Fruit fly (Drosophila melanogaster) whole organism, embryonic: ENCODE data around the gene Sox21a.

Experiments used
- Bgb ChIP-seq: fragments of 200-800 bp; sonication (Bioruptor generic); IDR thresholded peaks from 2 replicates; pipeline ENCODE4 v1.3.6; 2022; ENCODE audit warnings: missing biosample characterization, missing genetic modification characterization; ENCODE audit not compliant: partially characterized antibody
- CG10147 ChIP-seq: fragments of 200-800 bp; sonication (Bioruptor generic); optimal IDR thresholded peaks from 2 replicates; lab custom pipeline; 2019; ENCODE audit warnings: missing biosample characterization, mild to moderate bottlenecking, missing genetic modification characterization, moderate library complexity
- CG10209 ChIP-seq: fragments of 200-800 bp; sonication (Bioruptor generic); optimal IDR thresholded peaks from 3 replicates; lab custom pipeline; 2017; ENCODE audit warnings: missing biosample characterization, mild to moderate bottlenecking, missing genetic modification characterization, missing genetic modification reagents
- CG10979 ChIP-seq: fragments of 200-800 bp; sonication (Bioruptor generic); optimal IDR thresholded peaks from 2 replicates; lab custom pipeline; 2018; ENCODE audit warnings: missing biosample characterization, mild to moderate bottlenecking, missing genetic modification characterization, moderate library complexity
- CG11504 ChIP-seq: fragments of 200-800 bp; sonication (Bioruptor generic); optimal IDR thresholded peaks from 3 replicates; lab custom pipeline; 2019; ENCODE audit warnings: missing biosample characterization, mild to moderate bottlenecking, missing genetic modification characterization, moderate library complexity
- CG15011 ChIP-seq: fragments of 200-800 bp; sonication (Bioruptor generic); optimal IDR thresholded peaks from 3 replicates; lab custom pipeline; 2018; ENCODE audit warnings: missing biosample characterization, mild to moderate bottlenecking, missing genetic modification characterization
- CG1529 ChIP-seq: fragments of 200-800 bp; sonication (Bioruptor generic); optimal IDR thresholded peaks from 3 replicates; lab custom pipeline; 2018; ENCODE audit warnings: missing biosample characterization, missing genetic modification characterization
- CG17328 ChIP-seq: fragments of 200-800 bp; sonication (Bioruptor generic); IDR thresholded peaks from 2 replicates; pipeline ENCODE4 v1.3.6; 2022; ENCODE audit warnings: missing biosample characterization, missing genetic modification characterization
- CG17361 ChIP-seq: fragments of 200-800 bp; sonication (Bioruptor generic); IDR thresholded peaks from 3 replicates; pipeline ENCODE4 v1.3.6; 2022; ENCODE audit warnings: missing biosample characterization, missing genetic modification characterization
- CG2129 ChIP-seq: fragments of 200-800 bp; sonication (Bioruptor generic); IDR thresholded peaks from 2 replicates; pipeline ENCODE4 v1.3.6; 2022; ENCODE audit warnings: missing biosample characterization, missing genetic modification characterization; ENCODE audit not compliant: partially characterized antibody
- CG2712 ChIP-seq: fragments of 200-800 bp; optimal IDR thresholded peaks from 3 replicates; lab custom pipeline; 2019; ENCODE audit warnings: missing biosample characterization, mild to moderate bottlenecking, missing genetic modification characterization, moderate library complexity
- CG31388 ChIP-seq: fragments of 200-800 bp; sonication (Bioruptor generic); optimal IDR thresholded peaks from 2 replicates; lab custom pipeline; 2016; ENCODE audit warnings: missing biosample characterization, missing genetic modification characterization
- CG42726 ChIP-seq: fragments of 200-800 bp; sonication (Bioruptor generic); IDR thresholded peaks from 2 replicates; pipeline ENCODE4 v1.3.6; 2022; ENCODE audit warnings: missing biosample characterization, missing genetic modification characterization; ENCODE audit not compliant: partially characterized antibody
- CG4360 ChIP-seq: fragments of 200-800 bp; sonication (Bioruptor generic); IDR thresholded peaks from 2 replicates; pipeline ENCODE4 v1.3.6; 2022; ENCODE audit warnings: missing biosample characterization, missing genetic modification characterization
- CG4854 ChIP-seq: fragments of 200-800 bp; sonication (Bioruptor generic); optimal IDR thresholded peaks from 2 replicates; lab custom pipeline; 2016; ENCODE audit warnings: missing biosample characterization, missing genetic modification characterization, inconsistent platforms
- CG7556 ChIP-seq: fragments of 200-800 bp; sonication (Bioruptor generic); optimal IDR thresholded peaks from 2 replicates; lab custom pipeline; 2017; ENCODE audit warnings: missing biosample characterization, mild to moderate bottlenecking, missing genetic modification characterization
- CG8290 ChIP-seq, 3 experiments: fragments of 200-800 bp; sonication (Bioruptor generic); optimal IDR thresholded peaks; 2 replicates each; lab custom pipeline; 2016 to 2019; ENCODE audit warnings: missing biosample characterization in 3 of 3, missing genetic modification characterization in 3 of 3, mild to moderate bottlenecking in 2 of 3, moderate library complexity in 1 of 3
- CHES-1-like ChIP-seq: fragments of 200-800 bp; sonication (Bioruptor generic); optimal IDR thresholded peaks from 2 replicates; lab custom pipeline; 2016; ENCODE audit warnings: missing biosample characterization, missing genetic modification characterization
- D ChIP-seq, 2 experiments: fragments of 200-800 bp in 1 of 2; fragments of >200 bp in 1 of 2; sonication (Bioruptor generic) in 1 of 2; optimal IDR thresholded peaks; 2 replicates in 1 of 2; 3 replicates in 1 of 2; lab custom pipeline; 2017; ENCODE audit warnings: mild to moderate bottlenecking in 1 of 2, missing biosample characterization in 1 of 2, missing genetic modification characterization in 1 of 2, missing genetic modification reagents in 1 of 2
- E2f2 ChIP-seq: fragments of 200-800 bp; sonication (Bioruptor generic); IDR thresholded peaks from 2 replicates; pipeline ENCODE4 v1.3.6; 2022; ENCODE audit warnings: missing biosample characterization, missing genetic modification characterization
- Ets65A ChIP-seq: fragments of 200-800 bp; sonication (Bioruptor generic); peaks from one replicate; lab custom pipeline; 2016; ENCODE audit warnings: missing biosample characterization, missing genetic modification characterization
- Hr51 ChIP-seq, 2 experiments: fragments of 200-800 bp; sonication (Bioruptor generic); optimal IDR thresholded peaks; 2 replicates in 1 of 2; 3 replicates in 1 of 2; lab custom pipeline; 2016 to 2018; ENCODE audit warnings: missing biosample characterization in 2 of 2, missing genetic modification characterization in 2 of 2, mild to moderate bottlenecking in 1 of 2, moderate library complexity in 1 of 2
- Hr78 ChIP-seq, 2 experiments: fragments of 200-800 bp in 1 of 2; fragments of >200 bp in 1 of 2; sonication (Bioruptor generic) in 1 of 2; optimal IDR thresholded peaks; 2 replicates each; lab custom pipeline; 2017 to 2019; ENCODE audit warnings: missing biosample characterization in 2 of 2, missing genetic modification characterization in 2 of 2, mild to moderate bottlenecking in 1 of 2, moderate library complexity in 1 of 2
- Nf-YC ChIP-seq: fragments of 200-800 bp; optimal IDR thresholded peaks from 3 replicates; lab custom pipeline; 2019; ENCODE audit warnings: missing biosample characterization, mild to moderate bottlenecking, missing genetic modification characterization, moderate library complexity
- Sry-β ChIP-seq: fragments of 200-800 bp; sonication (Bioruptor generic); optimal IDR thresholded peaks from 2 replicates; lab custom pipeline; 2018; ENCODE audit warnings: missing biosample characterization, mild to moderate bottlenecking, missing genetic modification characterization, moderate library complexity
- ac ChIP-seq: fragments of 200-800 bp; sonication (Bioruptor generic); optimal IDR thresholded peaks from 3 replicates; lab custom pipeline; 2017; ENCODE audit warnings: missing biosample characterization, mild to moderate bottlenecking, missing genetic modification characterization
- br ChIP-seq: fragments of >200 bp; optimal IDR thresholded peaks from 2 replicates; lab custom pipeline; 2017
- crol ChIP-seq: fragments of 200-800 bp; sonication (Bioruptor generic); IDR thresholded peaks from 2 replicates; pipeline ENCODE4 v1.3.6; 2022; ENCODE audit warnings: missing biosample characterization, missing genetic modification characterization
- dmrt99B ChIP-seq: fragments of 200-800 bp; sonication (Bioruptor generic); optimal IDR thresholded peaks from 2 replicates; lab custom pipeline; 2018; ENCODE audit warnings: missing biosample characterization, mild to moderate bottlenecking, missing genetic modification characterization, moderate library complexity
- fd64A ChIP-seq: fragments of 200-800 bp; sonication (Bioruptor generic); optimal IDR thresholded peaks from 3 replicates; lab custom pipeline; 2018; ENCODE audit warnings: missing biosample characterization, mild to moderate bottlenecking, missing genetic modification characterization
- fd96Cb ChIP-seq: fragments of 200-800 bp; sonication (Bioruptor generic); optimal IDR thresholded peaks from 2 replicates; lab custom pipeline; 2018; ENCODE audit warnings: missing biosample characterization, mild to moderate bottlenecking, missing genetic modification characterization, moderate library complexity
- ftz-f1 ChIP-seq: fragments of 200-800 bp; sonication (Bioruptor generic); optimal IDR thresholded peaks from 2 replicates; lab custom pipeline; 2016; ENCODE audit warnings: missing biosample characterization, missing genetic modification characterization
- fu2 ChIP-seq: fragments of 200-800 bp; sonication (Bioruptor generic); optimal IDR thresholded peaks from 2 replicates; lab custom pipeline; 2016; ENCODE audit warnings: missing biosample characterization, missing genetic modification characterization
- gce ChIP-seq: fragments of 200-800 bp; sonication (Bioruptor generic); IDR thresholded peaks from 3 replicates; pipeline ENCODE4 v1.3.6; 2022; ENCODE audit warnings: missing biosample characterization, missing genetic modification characterization
- jigr1 ChIP-seq: fragments of 200-800 bp; sonication (Bioruptor generic); IDR thresholded peaks from 3 replicates; pipeline ENCODE4 v1.3.6; 2022; ENCODE audit warnings: missing biosample characterization, missing genetic modification characterization
- kay ChIP-seq: fragments of 200-800 bp; sonication (Bioruptor generic); optimal IDR thresholded peaks from 2 replicates; lab custom pipeline; 2016; ENCODE audit warnings: missing biosample characterization, missing genetic modification characterization
- lab ChIP-seq: fragments of 200-800 bp; sonication (Bioruptor generic); optimal IDR thresholded peaks from 3 replicates; lab custom pipeline; 2017; ENCODE audit warnings: missing biosample characterization, missing genetic modification characterization, mild to moderate bottlenecking, moderate library complexity, missing genetic modification reagents
- lola ChIP-seq, 3 experiments: fragments of >200 bp in 2 of 3; fragments of 200-800 bp in 1 of 3; sonication (Bioruptor generic) in 1 of 3; optimal IDR thresholded peaks; 2 replicates each; lab custom pipeline; 2017 to 2019; ENCODE audit warnings: missing biosample characterization in 3 of 3, missing genetic modification characterization in 3 of 3, mild to moderate bottlenecking in 1 of 3, moderate library complexity in 1 of 3
- maf-S ChIP-seq: fragments of 200-800 bp; sonication (Bioruptor generic); optimal IDR thresholded peaks from 2 replicates; lab custom pipeline; 2016; ENCODE audit warnings: missing biosample characterization, missing genetic modification characterization
- nmo ChIP-seq: fragments of 200-800 bp; sonication (Bioruptor generic); optimal IDR thresholded peaks from 2 replicates; lab custom pipeline; 2018; ENCODE audit warnings: missing biosample characterization, mild to moderate bottlenecking, missing genetic modification characterization, moderate library complexity
- nom ChIP-seq: fragments of 200-800 bp; sonication (Bioruptor generic); optimal IDR thresholded peaks from 2 replicates; lab custom pipeline; 2017; ENCODE audit warnings: missing biosample characterization, missing genetic modification characterization, mild to moderate bottlenecking, moderate library complexity, missing genetic modification reagents
- phol ChIP-seq: fragments of 200-800 bp; sonication (Bioruptor generic); optimal IDR thresholded peaks from 3 replicates; lab custom pipeline; 2018; ENCODE audit warnings: missing biosample characterization, mild to moderate bottlenecking, missing genetic modification characterization, moderate library complexity
- prd ChIP-seq, 3 experiments: fragments of >200 bp in 2 of 3; fragments of 200-800 bp in 1 of 3; sonication (Bioruptor generic) in 1 of 3; optimal IDR thresholded peaks in 2 of 3; IDR thresholded peaks in 1 of 3; 2 replicates in 2 of 3; 3 replicates in 1 of 3; pipeline versions ENCODE4 v1.3.6 to Lab custom; 2017 to 2022; ENCODE audit warnings: missing biosample characterization in 1 of 3, missing genetic modification characterization in 1 of 3
- tin ChIP-seq: fragments of 200-800 bp; sonication (Bioruptor generic); optimal IDR thresholded peaks from 3 replicates; lab custom pipeline; 2016; ENCODE audit warnings: missing biosample characterization, missing genetic modification characterization
- vnd ChIP-seq: fragments of 200-800 bp; sonication (Bioruptor generic); IDR thresholded peaks from 3 replicates; pipeline ENCODE4 v1.3.6; 2022; ENCODE audit warnings: missing biosample characterization, missing genetic modification characterization; ENCODE audit not compliant: partially characterized antibody
- wdn ChIP-seq: fragments of 200-800 bp; sonication (Bioruptor generic); IDR thresholded peaks from 2 replicates; pipeline ENCODE4 v1.3.6; 2022; ENCODE audit warnings: missing biosample characterization, missing genetic modification characterization
- zen2 ChIP-seq: fragments of 200-800 bp; sonication (Bioruptor generic); IDR thresholded peaks from 3 replicates; pipeline ENCODE4 v1.3.6; 2022; ENCODE audit warnings: missing biosample characterization, missing genetic modification characterization; ENCODE audit not compliant: partially characterized antibody

Gene Sox21a

dm6 chr3L:14145666-14146314 lies 37.9 kb upstream of the Sox21a start (continued):
- TF ChIP-seq ftz-f1 (GFP tag; lab: Kevin White, UChicago), result no peak
- TF ChIP-seq nmo (GFP tag; lab: Kevin White, UChicago), result peak; percentile 61
- TF ChIP-seq CHES-1-like, result no peak
- no peak for TF ChIP-seq CG15011 (GFP tag; lab: Kevin White, UChicago)
- peak; percentile 48; the same call in 1 of the 3 replicates for TF ChIP-seq CG17361 (GFP tag; lab: Robert Waterston, UW)
- TF ChIP-seq lab, result no peak
- TF ChIP-seq lola (GFP tag; optimal IDR thresholded peaks at IDR 0.05; lab: Kevin White, UChicago), result peak in 1 of 3 experiments; percentile 29
- TF ChIP-seq CG2712 (tag; lab: Kevin White, UChicago), result peak; percentile 30
- TF ChIP-seq CG4360 (GFP tag; lab: Robert Waterston, UW), result peak; percentile 82
- TF ChIP-seq vnd, result no peak
- TF ChIP-seq wdn (GFP tag; lab: Robert Waterston, UW), result no peak
- no peak for TF ChIP-seq CG10147 (GFP tag; lab: Kevin White, UChicago)
- TF ChIP-seq CG17328 (GFP tag; lab: Robert Waterston, UW), result no peak
- peak; percentile 44 for TF ChIP-seq dmrt99B (tag; lab: Kevin White, UChicago)
- no peak for TF ChIP-seq Nf-YC (tag; lab: Kevin White, UChicago)
- TF ChIP-seq CG10209, result no peak
- TF ChIP-seq E2f2 (GFP tag; lab: Robert Waterston, UW), result no peak
- no peak for TF ChIP-seq kay (GFP tag; lab: Kevin White, UChicago)
- TF ChIP-seq CG11504 (tag; lab: Kevin White, UChicago), result peak; percentile 55
- no peak for TF ChIP-seq CG42726 (GFP tag; lab: Robert Waterston, UW)
- peak; percentile 68 for TF ChIP-seq CG10979 (tag; lab: Kevin White, UChicago)
- no peak for TF ChIP-seq CG8290 (GFP tag; optimal IDR thresholded peaks at IDR 0.05; lab: Kevin White, UChicago)
- no peak for TF ChIP-seq CG8290 (tag; optimal IDR thresholded peaks at IDR 0.05; lab: Kevin White, UChicago)
- TF ChIP-seq jigr1 (GFP tag; lab: Robert Waterston, UW), result no peak
- no peak for TF ChIP-seq prd (optimal IDR thresholded peaks at IDR 0.05; lab: Kevin White, UChicago)
- no peak for TF ChIP-seq prd (GFP tag; IDR thresholded peaks at IDR 0.05; lab: Robert Waterston, UW)
- no peak for TF ChIP-seq CG7556 (GFP tag; lab: Kevin White, UChicago)
- TF ChIP-seq fd64A (GFP tag; lab: Kevin White, UChicago), result no peak
- peak; percentile 49 for TF ChIP-seq phol (tag; lab: Kevin White, UChicago)
- peak; percentile 32 for TF ChIP-seq fd96Cb
- no peak for TF ChIP-seq Bgb (GFP tag; lab: Robert Waterston, UW)
- TF ChIP-seq crol (GFP tag; lab: Robert Waterston, UW), result no peak
- TF ChIP-seq ac (GFP tag; lab: Kevin White, UChicago), result no peak
- TF ChIP-seq zen2 (GFP tag; lab: Robert Waterston, UW), result no peak
- TF ChIP-seq nom (GFP tag; lab: Kevin White, UChicago), result peak; percentile 28
- no peak for TF ChIP-seq tin
- TF ChIP-seq Hr51 (GFP tag; optimal IDR thresholded peaks at IDR 0.05; lab: Kevin White, UChicago), result no peak

DNA sequence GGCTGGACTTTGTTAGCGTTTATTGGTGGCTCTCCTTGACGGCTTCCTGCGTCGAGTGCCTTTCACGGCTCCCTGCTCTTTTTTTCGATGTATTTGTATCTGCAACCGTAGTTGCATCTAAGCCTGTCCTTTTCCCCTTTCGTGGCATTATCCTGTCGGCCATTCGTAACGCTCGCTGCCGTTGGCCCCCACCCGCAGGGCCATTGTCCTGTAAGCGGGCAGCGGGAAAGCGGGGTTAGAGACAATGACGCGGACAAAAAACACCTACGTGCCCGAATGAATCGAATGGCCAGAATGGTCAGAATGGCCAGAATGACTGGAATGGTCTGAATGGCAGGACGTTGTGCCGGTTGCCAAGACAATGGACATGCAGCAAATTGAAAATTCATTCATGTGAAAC lies 27.6 kb upstream of the Sox21a start:
- no peak for TF ChIP-seq Hr78 (GFP tag; optimal IDR thresholded peaks at IDR 0.05; lab: Kevin White, UChicago)
- peak; percentile 70 for TF ChIP-seq Ets65A (GFP tag; lab: Kevin White, UChicago)
- TF ChIP-seq CG2129 (GFP tag; lab: Robert Waterston, UW), result no peak
- TF ChIP-seq wdn (GFP tag; lab: Robert Waterston, UW), result no peak
- no peak for TF ChIP-seq maf-S
- TF ChIP-seq prd (optimal IDR thresholded peaks at IDR 0.05; lab: Kevin White, UChicago), result no peak
- TF ChIP-seq prd (GFP tag; IDR thresholded peaks at IDR 0.05; lab: Robert Waterston, UW), result peak; percentile 42; the same call in 2 of the 3 replicates
- TF ChIP-seq CG4854, result no peak
- peak; percentile 99 for TF ChIP-seq D (optimal IDR thresholded peaks at IDR 0.05; lab: Kevin White, UChicago)
- peak; percentile 39 for TF ChIP-seq D (GFP tag; optimal IDR thresholded peaks at IDR 0.05; lab: Kevin White, UChicago)
- no peak for TF ChIP-seq CG1529 (GFP tag; lab: Kevin White, UChicago)
- TF ChIP-seq CG31388 (GFP tag; lab: Kevin White, UChicago), result no peak
- no peak for TF ChIP-seq gce (GFP tag; lab: Robert Waterston, UW)
- no peak for TF ChIP-seq ac (GFP tag; lab: Kevin White, UChicago)
- no peak for TF ChIP-seq br (lab: Kevin White, UChicago)
- TF ChIP-seq fu2 (GFP tag; lab: Kevin White, UChicago), result no peak
- no peak for TF ChIP-seq CG10147 (GFP tag; lab: Kevin White, UChicago)
- no peak for TF ChIP-seq Sry-β (GFP tag; lab: Kevin White, UChicago)
